Fruit fly (Drosophila melanogaster): ENCODE measurements around the gene CG42331.

CG42331 gene

dm6 chr3R:24787042-24787565 lies 15.1 kb downstream of the CG42331 start, which contains the start of gene CG5805 (continued):
- TF ChIP-seq CG2678 (tag; optimal IDR thresholded peaks at IDR 0.05) (peak; percentile 70), CG15269 (tag; optimal IDR thresholded peaks at IDR 0.05) (peak; percentile 78), CG12659 (GFP tag; optimal IDR thresholded peaks at IDR 0.05) (peak; percentile 92), lilli (GFP tag; optimal IDR thresholded peaks at IDR 0.05) (peak; percentile 57), Ptx1 (GFP tag; IDR thresholded peaks at IDR 0.05) (peak; percentile 81), Hr3 (GFP tag; optimal IDR thresholded peaks at IDR 0.05) (peak; percentile 58), br (optimal IDR thresholded peaks at IDR 0.05) (no peak), CG34422 (GFP tag; IDR thresholded peaks at IDR 0.05) (peak; percentile 78; the same call in 2 of the 3 replicates), CG18011 (GFP tag; optimal IDR thresholded peaks at IDR 0.05) (peak; percentile 61), cwo (GFP tag; optimal IDR thresholded peaks at IDR 0.05) (peak; percentile 56), mirr (GFP tag; optimal IDR thresholded peaks at IDR 0.05) (peak; percentile 81), CG42726 (GFP tag; IDR thresholded peaks at IDR 0.05; ENCODE audit: partially characterized antibody) (no peak), CG5245 (GFP tag; optimal IDR thresholded peaks at IDR 0.05) (peak; percentile 60), CG33213 (GFP tag; optimal IDR thresholded peaks at IDR 0.05) (peak; percentile 90), BEAF-32 (GFP tag; optimal IDR thresholded peaks at IDR 0.05) (peak; percentile 38), CG2120 (GFP tag; optimal IDR thresholded peaks at IDR 0.05) (peak; percentile 59), Doc2 (GFP tag; IDR thresholded peaks at IDR 0.05) (0 out of 2 replicates have a peak, but pooled peaks have one; percentile 44), croc (GFP tag; conservative IDR thresholded peaks at IDR 0.05) (no peak; the same call in 2 of the 3 replicates), org-1 (GFP tag; optimal IDR thresholded peaks at IDR 0.05) (peak; percentile 59), CG13424 (tag; optimal IDR thresholded peaks at IDR 0.05) (peak; percentile 57), Usf (GFP tag; optimal IDR thresholded peaks at IDR 0.05) (peak; percentile 67), row (GFP tag; IDR thresholded peaks at IDR 0.05) (peak; percentile 63), CG6254 (GFP tag; optimal IDR thresholded peaks at IDR 0.05) (peak; percentile 81), CG4404 (GFP tag; IDR thresholded peaks at IDR 0.05) (no peak), crc (GFP tag; optimal IDR thresholded peaks at IDR 0.05) (peak; percentile 67), Meics (GFP tag; optimal IDR thresholded peaks at IDR 0.05) (peak; percentile 94), run (tag; optimal IDR thresholded peaks at IDR 0.05) (peak; percentile 31), Antp (GFP tag; optimal IDR thresholded peaks at IDR 0.05) (peak; percentile 21), NC2α (GFP tag; optimal IDR thresholded peaks at IDR 0.05) (peak; percentile 46), tx (GFP tag; optimal IDR thresholded peaks at IDR 0.05) (peak; percentile 35), CG14014 (GFP tag; IDR thresholded peaks at IDR 0.05) (peak; percentile 71), Hey (tag; optimal IDR thresholded peaks at IDR 0.05) (peak; percentile 62), ttk (GFP tag; IDR thresholded peaks at IDR 0.05) (peak; percentile 81), CG15073 (GFP tag; optimal IDR thresholded peaks at IDR 0.05) (no peak), CG11247 (GFP tag; IDR thresholded peaks at IDR 0.05) (peak; percentile 79), CG10209 (GFP tag; optimal IDR thresholded peaks at IDR 0.05) (peak; percentile 91), zf30C (GFP tag; optimal IDR thresholded peaks at IDR 0.05) (no peak), YL-1 (GFP tag; optimal IDR thresholded peaks at IDR 0.05) (peak; percentile 88), hkb (optimal IDR thresholded peaks at IDR 0.05) (no peak), hkb (GFP tag; IDR thresholded peaks at IDR 0.05) (peak; percentile 81), CG32767 (GFP tag; IDR thresholded peaks at IDR 0.05) (no peak), gsb (GFP tag; IDR thresholded peaks at IDR 0.05) (peak; percentile 55), D (optimal IDR thresholded peaks at IDR 0.05) (no peak), D (GFP tag; optimal IDR thresholded peaks at IDR 0.05) (peak; percentile 79), Spps (tag; optimal IDR thresholded peaks at IDR 0.05) (peak; percentile 68), Max (GFP tag; optimal IDR thresholded peaks at IDR 0.05) (peak; percentile 85), CG9797 (GFP tag; optimal IDR thresholded peaks at IDR 0.05) (peak; percentile 72), slbo (GFP tag; IDR thresholded peaks at IDR 0.05) (peak; percentile 84), rib (GFP tag; IDR thresholded peaks at IDR 0.05) (0 out of 2 replicates have a peak, but pooled peaks have one; percentile 39), CG6854 (GFP tag; optimal IDR thresholded peaks at IDR 0.05) (peak; percentile 75), Ssrp (tag; optimal IDR thresholded peaks at IDR 0.05) (peak; percentile 58)
